Worm (Caenorhabditis elegans) whole organism, L1 larva: ENCODE measurements around the gene R04F11.2.

ENCODE experiments used
- C04F5.9 ChIP-seq: sonication (generic microtip); optimal IDR thresholded peaks from 2 replicates; lab custom pipeline; 2016; ENCODE audit warnings: missing genetic modification characterization, missing compliant biosample characterization
- ama-1 ChIP-seq: fragments of 150-350 bp; optimal IDR thresholded peaks from 2 replicates; lab custom pipeline; 2014
- blmp-1 ChIP-seq: fragments of 150-350 bp; optimal IDR thresholded peaks from 2 replicates; lab custom pipeline; 2014; ENCODE audit warnings: missing biosample characterization, missing genetic modification characterization
- ceh-82 ChIP-seq, 3 experiments: fragments of 150-350 bp in 1 of 3; sonication (generic microtip) in 2 of 3; optimal IDR thresholded peaks; 2 replicates each; lab custom pipeline; 2014 to 2017; ENCODE audit warnings: missing biosample characterization in 3 of 3, missing genetic modification characterization in 3 of 3
- elt-3 ChIP-seq, 6 experiments: fragments of 150-350 bp in 1 of 6; sonication (generic microtip); optimal IDR thresholded peaks; 2 replicates each; lab custom pipeline; 2017 to 2018; ENCODE audit warnings: missing biosample characterization in 6 of 6, missing genetic modification characterization in 6 of 6, inconsistent platforms in 1 of 6
- grh-1 ChIP-seq: fragments of 200-800 bp; sonication (Bioruptor generic); IDR thresholded peaks from 2 replicates; pipeline ENCODE4 v1.3.6; 2022; ENCODE audit warnings: missing genetic modification reagents, missing genetic modification characterization, missing compliant biosample characterization
- mef-2 ChIP-seq: fragments of 150-350 bp; optimal IDR thresholded peaks from 2 replicates; lab custom pipeline; 2014; ENCODE audit warnings: missing biosample characterization, missing genetic modification characterization
- nhr-12 ChIP-seq: sonication (generic microtip); optimal IDR thresholded peaks from 2 replicates; lab custom pipeline; 2017; ENCODE audit warnings: missing biosample characterization, missing genetic modification characterization
- nhr-28 ChIP-seq: fragments of 150-350 bp; optimal IDR thresholded peaks from 2 replicates; lab custom pipeline; 2014; ENCODE audit warnings: missing biosample characterization, missing genetic modification characterization
- nhr-76 ChIP-seq: sonication (generic microtip); optimal IDR thresholded peaks from 2 replicates; lab custom pipeline; 2017; ENCODE audit warnings: missing biosample characterization, missing genetic modification characterization
- nhr-77 ChIP-seq: fragments of 150-350 bp; optimal IDR thresholded peaks from 2 replicates; lab custom pipeline; 2014; ENCODE audit warnings: missing biosample characterization, missing genetic modification characterization
- skn-1 ChIP-seq: fragments of 150-350 bp; optimal IDR thresholded peaks from 2 replicates; lab custom pipeline; 2014; ENCODE audit warnings: missing biosample characterization, missing genetic modification characterization
- sox-4 ChIP-seq: sonication (generic microtip); optimal IDR thresholded peaks from 2 replicates; lab custom pipeline; 2016; ENCODE audit warnings: missing genetic modification characterization, missing compliant biosample characterization
- tbx-2 ChIP-seq: sonication (generic microtip); optimal IDR thresholded peaks from 2 replicates; lab custom pipeline; 2016; ENCODE audit warnings: missing genetic modification characterization, missing compliant biosample characterization

DNA sequence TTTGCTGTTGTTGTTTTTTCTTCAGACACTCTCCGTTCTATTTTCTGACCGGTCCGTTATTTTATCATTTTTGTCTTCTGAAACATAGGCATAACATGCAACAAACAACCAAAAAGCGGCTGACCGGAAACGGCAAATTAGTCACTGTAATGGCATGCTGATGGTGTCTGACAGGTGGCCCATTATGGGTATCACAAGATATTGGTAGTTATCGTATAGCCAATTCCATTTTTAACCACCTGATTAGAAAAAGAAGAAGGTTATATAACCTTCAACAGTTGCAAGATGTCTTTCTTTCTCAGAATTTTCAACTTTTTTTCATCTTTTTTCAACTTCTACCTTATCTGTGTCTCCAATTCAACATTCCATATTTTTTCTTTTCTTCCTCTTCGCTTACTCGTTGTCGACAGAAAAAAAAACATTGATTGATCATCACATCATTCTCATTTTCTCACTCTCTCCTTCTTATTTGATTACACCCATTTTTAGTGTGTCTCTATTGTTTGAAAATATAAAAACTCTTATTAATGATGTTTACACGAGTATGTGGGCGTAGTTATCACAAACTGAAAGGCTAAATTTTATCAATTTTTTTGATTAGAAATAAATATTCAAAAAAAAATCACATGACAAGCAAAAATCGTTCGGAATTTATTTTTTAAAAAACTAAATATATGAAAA is 17.3 kb upstream of the R04F11.2 start:
- no peak for TF ChIP-seq skn-1 (tag; lab: Kevin White, UChicago)
- peak; percentile 24 for TF ChIP-seq blmp-1 (tag; lab: Kevin White, UChicago)
- no peak for TF ChIP-seq nhr-28 (tag; lab: Kevin White, UChicago)
- TF ChIP-seq nhr-76 (tag; lab: Kevin White, UChicago): no peak
- no peak for TF ChIP-seq grh-1 (GFP tag; lab: Robert Waterston, UW)
- TF ChIP-seq nhr-12: no peak
- peak in 2 of 6 experiments; percentile 19 to 37 for TF ChIP-seq elt-3 (tag; optimal IDR thresholded peaks at IDR 0.05; lab: Kevin White, UChicago)
- TF ChIP-seq tbx-2 (tag; lab: Kevin White, UChicago): peak; percentile 50
- no peak for TF ChIP-seq ceh-82 (tag; optimal IDR thresholded peaks at IDR 0.05; lab: Kevin White, UChicago)
- TF ChIP-seq nhr-77 (tag; lab: Kevin White, UChicago): no peak
- TF ChIP-seq C04F5.9 (tag; lab: Kevin White, UChicago): no peak
- TF ChIP-seq sox-4 (tag; lab: Kevin White, UChicago): no peak
- TF ChIP-seq mef-2 (tag; lab: Kevin White, UChicago): no peak
- no peak for TF ChIP-seq ama-1 (lab: Kevin White, UChicago)
